Fruit fly (Drosophila melanogaster): Measurements from ENCODE around the gene CG4743.

The CG4743 gene

dm6 chr3R:25640463-25640862 lies 39.9 kb downstream of the CG4743 start (continued):
- TF ChIP-seq nmo (GFP tag; optimal IDR thresholded peaks at IDR 0.05) (peak; percentile 62), CG3726 (GFP tag; IDR thresholded peaks at IDR 0.05) (no peak), CG2116 (GFP tag; optimal IDR thresholded peaks at IDR 0.05) (no peak), vnd (GFP tag; IDR thresholded peaks at IDR 0.05; ENCODE audit: partially characterized antibody) (no peak), lbe (GFP tag; optimal IDR thresholded peaks at IDR 0.05) (peak; percentile 96), Hmx (GFP tag; optimal IDR thresholded peaks at IDR 0.05) (no peak), wek (GFP tag; optimal IDR thresholded peaks at IDR 0.05) (no peak), luna (GFP tag; optimal IDR thresholded peaks at IDR 0.05) (no peak), chif (GFP tag; optimal IDR thresholded peaks at IDR 0.05) (peak; percentile 27 to 54), CG3838 (GFP tag; optimal IDR thresholded peaks at IDR 0.05) (no peak), bigmax (GFP tag; optimal IDR thresholded peaks at IDR 0.05) (no peak), mam (GFP tag; optimal IDR thresholded peaks at IDR 0.05) (peak; percentile 16), ssp (GFP tag; IDR thresholded peaks at IDR 0.05) (peak; percentile 22; the same call in 1 of the 2 replicates), CG3163 (GFP tag; optimal IDR thresholded peaks at IDR 0.05) (no peak), bab2 (GFP tag; optimal IDR thresholded peaks at IDR 0.05) (peak; percentile 26), CG8388 (GFP tag; optimal IDR thresholded peaks at IDR 0.05) (peak; percentile 38), CG6765 (GFP tag; optimal IDR thresholded peaks at IDR 0.05) (no peak), Six4 (GFP tag; optimal IDR thresholded peaks at IDR 0.05) (peak; percentile 48), HLHmδ (GFP tag; optimal IDR thresholded peaks at IDR 0.05) (no peak), fu2 (GFP tag; optimal IDR thresholded peaks at IDR 0.05) (no peak), CG12104 (GFP tag; optimal IDR thresholded peaks at IDR 0.05) (peak; percentile 4), Tbp (GFP tag; optimal IDR thresholded peaks at IDR 0.05) (no peak), CG11456 (GFP tag; IDR thresholded peaks at IDR 0.05) (no peak), emc (GFP tag; optimal IDR thresholded peaks at IDR 0.05) (no peak), ems (GFP tag; optimal IDR thresholded peaks at IDR 0.05) (no peak), HmgD (GFP tag; optimal IDR thresholded peaks at IDR 0.05) (no peak), YL-1 (GFP tag; optimal IDR thresholded peaks at IDR 0.05) (no peak), Lpt (GFP tag; optimal IDR thresholded peaks at IDR 0.05) (no peak), pita (GFP tag; optimal IDR thresholded peaks at IDR 0.05) (no peak), CG10267 (tag; optimal IDR thresholded peaks at IDR 0.05) (peak; percentile 55), CG32767 (GFP tag; IDR thresholded peaks at IDR 0.05) (no peak), gce (GFP tag; IDR thresholded peaks at IDR 0.05) (0 out of 3 replicates have a peak, but pooled peaks have one; percentile 23), pho (GFP tag; optimal IDR thresholded peaks at IDR 0.05) (no peak), CG16779 (GFP tag; IDR thresholded peaks at IDR 0.05) (no peak), PHDP (tag; optimal IDR thresholded peaks at IDR 0.05) (peak; percentile 35), wdn (GFP tag; IDR thresholded peaks at IDR 0.05) (no peak), Eip74EF (GFP tag; optimal IDR thresholded peaks at IDR 0.05) (no peak), Pdp1 (GFP tag; optimal IDR thresholded peaks at IDR 0.05) (peak; percentile 30 to 39), klu (GFP tag; IDR thresholded peaks at IDR 0.05) (no peak), CG15601 (tag; optimal IDR thresholded peaks at IDR 0.05) (no peak), Ets65A (GFP tag) (peak; percentile 55), CG4854 (GFP tag; optimal IDR thresholded peaks at IDR 0.05) (peak; percentile 40), CG10462 (GFP tag; optimal IDR thresholded peaks at IDR 0.05) (peak; percentile 0), CG4404 (GFP tag; IDR thresholded peaks at IDR 0.05) (peak; percentile 75), MBD-R2 (GFP tag; IDR thresholded peaks at IDR 0.05) (no peak), Hand (GFP tag; optimal IDR thresholded peaks at IDR 0.05) (no peak), D19B (GFP tag; optimal IDR thresholded peaks at IDR 0.05) (no peak), CG4360 (GFP tag; IDR thresholded peaks at IDR 0.05) (peak; percentile 70), otp (GFP tag; IDR thresholded peaks at IDR 0.05) (no peak), Taf1 (GFP tag; IDR thresholded peaks at IDR 0.05) (0 out of 2 replicates have a peak, but pooled peaks have one; percentile 15), CG13296 (GFP tag; optimal IDR thresholded peaks at IDR 0.05) (peak; percentile 15), mirr (GFP tag; optimal IDR thresholded peaks at IDR 0.05) (no peak)

Measured in whole organism, embryonic.